Worm (Caenorhabditis elegans) whole organism, L4 larva: ENCODE data around the gene R07E5.5.

Experiments used
- Y75B8A.6 ChIP-seq: fragments of 200-800 bp; sonication (Bioruptor generic); IDR thresholded peaks from 2 replicates; pipeline ENCODE4 v1.3.6; 2022; ENCODE audit warnings: missing genetic modification reagents, missing genetic modification characterization, missing compliant biosample characterization
- attf-4 ChIP-seq: sonication (generic microtip); optimal IDR thresholded peaks from 3 replicates; lab custom pipeline; 2017; ENCODE audit warnings: missing biosample characterization, missing genetic modification characterization
- ceh-82 ChIP-seq: sonication (generic microtip); optimal IDR thresholded peaks from 2 replicates; lab custom pipeline; 2017; ENCODE audit warnings: missing biosample characterization, missing genetic modification characterization
- lin-13 ChIP-seq: fragments of 150-350 bp; optimal IDR thresholded peaks from 2 replicates; lab custom pipeline; 2014; ENCODE audit warnings: missing biosample characterization, missing genetic modification reagents, missing genetic modification characterization
- nhr-102 ChIP-seq: sonication (generic microtip); optimal IDR thresholded peaks from 2 replicates; lab custom pipeline; 2016; ENCODE audit warnings: mild to moderate bottlenecking, missing genetic modification characterization, moderate library complexity, missing compliant biosample characterization
- nhr-11 ChIP-seq: fragments of 150-350 bp; optimal IDR thresholded peaks from 2 replicates; lab custom pipeline; 2014; ENCODE audit warnings: missing biosample characterization, missing genetic modification characterization
- pha-4 ChIP-seq, 2 experiments: fragments of 150-350 bp in 1 of 2; fragments of 200-800 bp in 1 of 2; sonication (Bioruptor generic) in 1 of 2; IDR thresholded peaks in 1 of 2; optimal IDR thresholded peaks in 1 of 2; 2 replicates each; pipeline versions ENCODE4 v1.3.6 to Lab custom; 2014 to 2022; ENCODE audit warnings: missing genetic modification characterization in 2 of 2, missing genetic modification reagents in 2 of 2, missing biosample characterization in 1 of 2, missing compliant biosample characterization in 1 of 2
- skn-1 ChIP-seq: fragments of 150-350 bp; optimal IDR thresholded peaks from 2 replicates; lab custom pipeline; 2014; ENCODE audit warnings: missing biosample characterization, missing genetic modification characterization
- unc-39 ChIP-seq: sonication (generic microtip); optimal IDR thresholded peaks from 2 replicates; lab custom pipeline; 2017; ENCODE audit warnings: missing biosample characterization, missing genetic modification characterization
- zip-11 ChIP-seq: fragments of 200-800 bp; sonication (Bioruptor generic); IDR thresholded peaks from 2 replicates; pipeline ENCODE4 v1.3.6; 2022; ENCODE audit warnings: missing genetic modification characterization, missing compliant biosample characterization
- ztf-11 ChIP-seq: fragments of 150-350 bp; optimal IDR thresholded peaks from 2 replicates; lab custom pipeline; 2014; ENCODE audit warnings: missing biosample characterization, missing genetic modification characterization

DNA sequence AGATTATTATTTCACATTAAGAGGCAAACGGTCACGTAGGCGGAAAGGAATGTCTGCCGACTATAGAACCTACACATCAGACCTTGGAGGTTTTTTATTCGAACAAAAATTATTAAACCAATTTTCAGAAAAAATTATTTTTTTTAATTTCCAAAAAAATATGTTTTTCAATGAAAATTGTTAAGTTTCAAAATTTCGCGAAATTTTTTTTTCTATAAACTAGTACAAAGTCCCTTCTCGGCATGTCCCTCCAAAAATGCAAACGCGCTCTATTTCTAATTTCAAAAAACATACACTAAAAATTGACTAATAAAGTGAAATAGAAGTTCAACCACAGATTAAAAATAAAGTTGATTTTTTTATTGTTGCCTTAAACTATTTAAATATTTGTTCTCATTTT is 32.2 kb upstream of the R07E5.5 start, which contains the start of gene ckb-1:
- TF ChIP-seq nhr-11 (tag; lab: Kevin White, UChicago): no peak
- TF ChIP-seq attf-4 (tag; lab: Kevin White, UChicago): no peak
- no peak for TF ChIP-seq unc-39
- TF ChIP-seq zip-11 (GFP tag; lab: Robert Waterston, UW): no peak
- no peak for TF ChIP-seq ztf-11 (tag; lab: Kevin White, UChicago)
- TF ChIP-seq Y75B8A.6 (GFP tag; lab: Robert Waterston, UW): no peak
- no peak for TF ChIP-seq ceh-82
- no peak for TF ChIP-seq lin-13
- no peak for TF ChIP-seq pha-4 (GFP tag; IDR thresholded peaks at IDR 0.05; lab: Robert Waterston, UW)
- no peak for TF ChIP-seq pha-4 (tag; optimal IDR thresholded peaks at IDR 0.05; lab: Kevin White, UChicago)
- TF ChIP-seq nhr-102 (tag; lab: Kevin White, UChicago): no peak
- no peak for TF ChIP-seq skn-1 (tag; lab: Kevin White, UChicago)
